Worm (Caenorhabditis elegans) whole organism, young adult: ENCODE results near the gene C37C3.2.

Experiments used
- F33H1.4 ChIP-seq: fragments of 200-800 bp; sonication (Bioruptor generic); IDR thresholded peaks from 2 replicates; pipeline ENCODE4 v1.3.6; 2022; ENCODE audit warnings: missing genetic modification reagents, missing genetic modification characterization, missing compliant biosample characterization
- Y53F4B.3 ChIP-seq: fragments of 200-800 bp; sonication (Bioruptor generic); IDR thresholded peaks from 2 replicates; pipeline ENCODE4 v1.3.6; 2022; ENCODE audit warnings: missing genetic modification reagents, missing genetic modification characterization, missing compliant biosample characterization
- aptf-3 ChIP-seq: fragments of 200-800 bp; sonication (Bioruptor generic); IDR thresholded peaks from 2 replicates; pipeline ENCODE4 v1.3.6; 2022; ENCODE audit warnings: missing genetic modification characterization, missing compliant biosample characterization
- cebp-2 ChIP-seq: fragments of 200-800 bp; sonication (Bioruptor generic); IDR thresholded peaks from 2 replicates; pipeline ENCODE4 v1.3.6; 2022; ENCODE audit warnings: missing genetic modification characterization, missing compliant biosample characterization
- let-607 ChIP-seq, 2 experiments: fragments of 200-800 bp in 1 of 2; sonication (Bioruptor generic) in 1 of 2; sonication (generic microtip) in 1 of 2; optimal IDR thresholded peaks; 2 replicates each; lab custom pipeline; 2016 to 2018; ENCODE audit warnings: mild to moderate bottlenecking in 2 of 2, missing compliant biosample characterization in 2 of 2, missing genetic modification characterization in 2 of 2, moderate library complexity in 2 of 2, missing genotype in 1 of 2
- mes-4 ChIP-seq: sonication (generic microtip); optimal IDR thresholded peaks from 2 replicates; lab custom pipeline; 2016; ENCODE audit warnings: missing genotype, missing genetic modification characterization, missing compliant biosample characterization
- snpc-4 ChIP-seq, 5 experiments: fragments of 150-350 bp in 1 of 5; sonication (generic microtip) in 4 of 5; optimal IDR thresholded peaks; 2 replicates each; lab custom pipeline; 2014 to 2018; ENCODE audit warnings: missing genetic modification characterization in 5 of 5, missing biosample characterization in 3 of 5, antibody characterized with exemption in 2 of 5, mild to moderate bottlenecking in 2 of 5, missing compliant biosample characterization in 2 of 5, missing genotype in 2 of 5, moderate library complexity in 2 of 5, missing genetic modification reagents in 1 of 5
- somi-1 ChIP-seq: fragments of 200-800 bp; sonication (Bioruptor generic); optimal IDR thresholded peaks from 2 replicates; lab custom pipeline; 2018; ENCODE audit warnings: mild to moderate bottlenecking, missing genetic modification characterization, missing compliant biosample characterization
- unc-62 ChIP-seq: fragments of 150-350 bp; optimal IDR thresholded peaks from 2 replicates; lab custom pipeline; 2014; ENCODE audit warnings: missing biosample characterization, missing genetic modification reagents, missing genetic modification characterization
- xnd-1 ChIP-seq: sonication (generic microtip); optimal IDR thresholded peaks from 2 replicates; lab custom pipeline; 2016; ENCODE audit warnings: missing genotype, missing genetic modification reagents, missing genetic modification characterization, missing compliant biosample characterization
- zfh-2 ChIP-seq: fragments of 200-800 bp; sonication (Bioruptor generic); conservative IDR thresholded peaks from 2 replicates; pipeline ENCODE4 v1.3.6; 2022; ENCODE audit warnings: missing genetic modification reagents, missing genetic modification characterization, missing compliant biosample characterization
- ztf-28 ChIP-seq: fragments of 200-800 bp; sonication (Bioruptor generic); IDR thresholded peaks from 2 replicates; pipeline ENCODE4 v1.3.6; 2022; ENCODE audit warnings: missing genetic modification reagents, missing genetic modification characterization, missing compliant biosample characterization

DNA sequence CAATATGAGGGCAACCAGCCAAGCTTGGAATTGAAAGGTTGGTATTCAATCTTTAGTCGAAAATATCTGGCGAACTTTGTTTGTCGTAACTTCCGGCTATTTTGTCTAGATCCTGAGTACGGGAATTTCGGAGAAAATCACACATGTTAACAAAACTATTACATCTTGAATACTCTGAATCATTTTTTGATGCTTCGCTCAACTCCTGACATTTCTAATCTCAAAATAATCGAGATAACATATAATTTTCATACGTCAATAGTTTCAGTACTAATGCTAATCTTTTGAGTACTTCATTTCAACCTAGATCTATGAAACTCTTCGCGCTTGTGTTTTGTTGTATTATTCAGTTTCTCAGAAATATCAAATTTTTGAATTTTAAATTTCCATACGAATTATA, 45.5 kb downstream of the C37C3.2 start:
- no peak for TF ChIP-seq somi-1 (GFP tag; lab: Kevin White, UChicago)
- TF ChIP-seq Y53F4B.3 (GFP tag; lab: Robert Waterston, UW), result no peak
- no peak for TF ChIP-seq F33H1.4 (GFP tag; lab: Robert Waterston, UW)
- TF ChIP-seq unc-62, result no peak
- no peak for TF ChIP-seq aptf-3
- TF ChIP-seq snpc-4 (GFP tag; optimal IDR thresholded peaks at IDR 0.05; lab: Kevin White, UChicago), result no peak
- no peak for TF ChIP-seq snpc-4 (tag; optimal IDR thresholded peaks at IDR 0.05; lab: Kevin White, UChicago)
- no peak for TF ChIP-seq mes-4
- TF ChIP-seq let-607 (tag; optimal IDR thresholded peaks at IDR 0.05; lab: Kevin White, UChicago), result no peak
- no peak for TF ChIP-seq zfh-2 (GFP tag; lab: Robert Waterston, UW)
- no peak for TF ChIP-seq cebp-2 (GFP tag; lab: Robert Waterston, UW)
- no peak for TF ChIP-seq xnd-1 (tag; lab: Kevin White, UChicago)
- TF ChIP-seq ztf-28 (GFP tag; lab: Robert Waterston, UW), result no peak
